Fruit fly (Drosophila melanogaster): ENCODE measurements around the gene CG11381.

Gene CG11381

DNA sequence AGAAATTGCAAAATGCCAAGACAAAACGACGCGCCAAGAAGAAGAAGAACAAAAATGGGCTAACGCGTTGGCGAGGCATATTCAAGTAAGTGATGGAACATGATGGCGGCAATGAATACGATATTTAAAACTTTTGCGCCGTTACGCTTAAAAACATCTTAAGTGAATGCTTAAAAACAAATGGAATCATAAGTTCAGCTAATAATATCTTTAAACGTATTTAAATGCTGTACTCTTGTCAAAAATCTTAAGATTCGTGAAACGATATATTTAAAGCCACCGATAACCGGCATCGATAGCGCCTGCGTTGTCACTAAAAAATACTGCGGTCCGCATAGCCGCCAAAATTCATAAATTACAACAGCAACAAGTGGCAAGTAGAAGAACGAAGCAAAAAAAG is 36.3 kb downstream of the CG11381 start, which contains the start of gene CG11403 (continued):
- TF ChIP-seq CG9797 (GFP tag; optimal IDR thresholded peaks at IDR 0.05) (peak; percentile 80), sr (GFP tag; IDR thresholded peaks at IDR 0.05) (no peak), Hr3 (GFP tag; optimal IDR thresholded peaks at IDR 0.05) (no peak), MTF-1 (GFP tag; optimal IDR thresholded peaks at IDR 0.05; ENCODE audit: borderline replicate concordance) (no peak), CG4730 (GFP tag; IDR thresholded peaks at IDR 0.05) (no peak), ERR (GFP tag; optimal IDR thresholded peaks at IDR 0.05) (no peak), Dfd (GFP tag; optimal IDR thresholded peaks at IDR 0.05) (no peak), chif (GFP tag; optimal IDR thresholded peaks at IDR 0.05) (no peak), sima (GFP tag; optimal IDR thresholded peaks at IDR 0.05) (no peak), p53 (GFP tag; optimal IDR thresholded peaks at IDR 0.05) (no peak), C15 (GFP tag; IDR thresholded peaks at IDR 0.05) (no peak), Hr39 (optimal IDR thresholded peaks at IDR 0.05) (no peak), Rfx (GFP tag; IDR thresholded peaks at IDR 0.05) (no peak; the same call in 1 of the 2 replicates), stwl (tag; optimal IDR thresholded peaks at IDR 0.05) (peak; percentile 45), btn (GFP tag; optimal IDR thresholded peaks at IDR 0.05) (no peak), Lhr (GFP tag; optimal IDR thresholded peaks at IDR 0.05) (peak; percentile 29), Atf6 (GFP tag; IDR thresholded peaks at IDR 0.05) (no peak), Deaf1 (tag; optimal IDR thresholded peaks at IDR 0.05) (no peak), exex (tag; optimal IDR thresholded peaks at IDR 0.05) (no peak), CG18599 (GFP tag; optimal IDR thresholded peaks at IDR 0.05) (no peak), CG6689 (GFP tag; IDR thresholded peaks at IDR 0.05) (no peak), CG17328 (GFP tag; IDR thresholded peaks at IDR 0.05) (no peak), row (GFP tag; IDR thresholded peaks at IDR 0.05) (peak; percentile 60), dm (GFP tag; optimal IDR thresholded peaks at IDR 0.05) (peak; percentile 19), CG31224 (GFP tag; IDR thresholded peaks at IDR 0.05) (no peak), ash1 (GFP tag; optimal IDR thresholded peaks at IDR 0.05) (no peak), CG11456 (GFP tag; IDR thresholded peaks at IDR 0.05) (no peak), fd102C (GFP tag; optimal IDR thresholded peaks at IDR 0.05) (no peak), aop (GFP tag; IDR thresholded peaks at IDR 0.05) (no peak), ac (GFP tag; optimal IDR thresholded peaks at IDR 0.05) (no peak), Hsf (GFP tag; optimal IDR thresholded peaks at IDR 0.05) (peak; percentile 32), pita (GFP tag; optimal IDR thresholded peaks at IDR 0.05) (no peak), CG6765 (GFP tag; optimal IDR thresholded peaks at IDR 0.05) (no peak), sug (tag; optimal IDR thresholded peaks at IDR 0.05) (peak; percentile 14), zfh1 (GFP tag; IDR thresholded peaks at IDR 0.05) (no peak), CG10462 (GFP tag; optimal IDR thresholded peaks at IDR 0.05) (no peak), CG18764 (GFP tag; optimal IDR thresholded peaks at IDR 0.05) (no peak), CG14050 (GFP tag; IDR thresholded peaks at IDR 0.05) (no peak), MESR4 (GFP tag; optimal IDR thresholded peaks at IDR 0.05) (no peak), disco-r (GFP tag; optimal IDR thresholded peaks at IDR 0.05) (no peak), klu (GFP tag; IDR thresholded peaks at IDR 0.05) (no peak), CG3838 (GFP tag; optimal IDR thresholded peaks at IDR 0.05) (no peak), Hr51 (GFP tag; optimal IDR thresholded peaks at IDR 0.05) (peak in 1 of 2 experiments; percentile 37), sob (GFP tag; IDR thresholded peaks at IDR 0.05) (no peak), CG1602 (GFP tag; optimal IDR thresholded peaks at IDR 0.05) (no peak), Eip74EF (GFP tag; optimal IDR thresholded peaks at IDR 0.05) (no peak), odd (GFP tag; optimal IDR thresholded peaks at IDR 0.05) (no peak), tll (GFP tag; optimal IDR thresholded peaks at IDR 0.05) (peak in 1 of 2 experiments; percentile 18), CG2889 (GFP tag; IDR thresholded peaks at IDR 0.05) (no peak), CG9215 (GFP tag; IDR thresholded peaks at IDR 0.05) (no peak), pnt (GFP tag; optimal IDR thresholded peaks at IDR 0.05) (no peak), Lpt (GFP tag; optimal IDR thresholded peaks at IDR 0.05) (no peak), Optix (GFP tag; IDR thresholded peaks at IDR 0.05) (no peak)
